Worm (Caenorhabditis elegans) whole organism, early embryonic: ENCODE data around the gene C37H5.14.

Source experiments
- F13C5.2 ChIP-seq: sonication (generic microtip); optimal IDR thresholded peaks from 2 replicates; lab custom pipeline; 2017; ENCODE audit warnings: mild to moderate bottlenecking, missing genetic modification characterization, inconsistent platforms, missing compliant biosample characterization
- aly-1 ChIP-seq: sonication (generic microtip); optimal IDR thresholded peaks from 2 replicates; lab custom pipeline; 2016; ENCODE audit warnings: missing genetic modification characterization, missing compliant biosample characterization
- ama-1 ChIP-seq: fragments of 150-350 bp; optimal IDR thresholded peaks from 2 replicates; lab custom pipeline; 2014
- ceh-13 ChIP-seq: fragments of 200-800 bp; sonication (Bioruptor generic); optimal IDR thresholded peaks from 2 replicates; lab custom pipeline; 2018; ENCODE audit warnings: mild to moderate bottlenecking, missing genetic modification characterization, missing compliant biosample characterization
- ceh-36 ChIP-seq: sonication (generic microtip); optimal IDR thresholded peaks from 2 replicates; lab custom pipeline; 2016; ENCODE audit warnings: missing genetic modification characterization, inconsistent platforms, missing compliant biosample characterization
- flt-1 ChIP-seq: fragments of 200-800 bp; sonication (Bioruptor generic); IDR thresholded peaks from 2 replicates; pipeline ENCODE4 v1.3.6; 2022; ENCODE audit warnings: missing genetic modification characterization, missing compliant biosample characterization
- tbx-37 ChIP-seq: fragments of 200-800 bp; sonication (Bioruptor generic); conservative IDR thresholded peaks from 2 replicates; pipeline ENCODE4 v1.3.6; 2022; ENCODE audit warnings: missing genetic modification reagents, missing genetic modification characterization, missing compliant biosample characterization

DNA sequence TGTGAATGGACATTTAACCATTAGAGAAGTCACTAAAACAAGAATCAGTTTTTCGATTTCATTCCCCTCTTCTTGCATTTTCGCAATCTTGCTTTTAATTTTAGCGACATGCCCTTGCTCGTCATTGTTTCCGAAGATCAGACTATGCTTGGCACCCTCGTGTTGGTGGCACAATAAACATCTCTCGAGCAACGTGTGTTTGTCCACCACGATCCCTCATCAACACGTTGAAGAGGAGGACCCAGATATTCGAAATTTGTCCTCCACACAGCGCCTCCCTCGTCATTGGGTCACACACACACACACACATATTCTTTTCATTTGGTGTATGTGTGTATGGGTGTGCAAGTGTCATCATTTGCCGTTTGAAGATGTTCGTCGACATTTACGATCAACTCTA lies 31.2 kb upstream of the C37H5.14 start, which contains the start of gene srd-32:
- no peak for TF ChIP-seq tbx-37 (GFP tag; lab: Robert Waterston, UW)
- TF ChIP-seq F13C5.2 (tag; lab: Kevin White, UChicago), result no peak
- no peak for TF ChIP-seq ceh-13 (GFP tag; lab: Kevin White, UChicago)
- no peak for TF ChIP-seq ceh-36 (tag; lab: Kevin White, UChicago)
- no peak for TF ChIP-seq flt-1 (GFP tag; lab: Robert Waterston, UW)
- TF ChIP-seq ama-1 (lab: Kevin White, UChicago), result no peak
- no peak for TF ChIP-seq aly-1
